Fruit fly (Drosophila melanogaster) whole organism, embryonic: ENCODE data around the gene Nph.

Source experiments
- Adf1 ChIP-seq: fragments of 200-800 bp; sonication (Bioruptor generic); IDR thresholded peaks from 2 replicates; pipeline ENCODE4 v1.3.6; 2022; ENCODE audit warnings: missing biosample characterization, missing genetic modification characterization
- Aef1 ChIP-seq: fragments of 200-800 bp; sonication (Bioruptor generic); IDR thresholded peaks from 3 replicates; pipeline ENCODE4 v1.3.6; 2022; ENCODE audit warnings: missing biosample characterization, missing genetic modification characterization
- Antp ChIP-seq: fragments of 200-800 bp; sonication (Bioruptor generic); optimal IDR thresholded peaks from 3 replicates; lab custom pipeline; 2016; ENCODE audit warnings: missing biosample characterization, missing genetic modification characterization
- B-H1 ChIP-seq: fragments of 200-800 bp; sonication (Bioruptor generic); IDR thresholded peaks from 3 replicates; pipeline ENCODE4 v1.3.6; 2022; ENCODE audit warnings: missing biosample characterization, missing genetic modification characterization
- B-H2 ChIP-seq: fragments of 200-800 bp; sonication (Bioruptor generic); optimal IDR thresholded peaks from 2 replicates; lab custom pipeline; 2018; ENCODE audit warnings: missing biosample characterization, mild to moderate bottlenecking, missing genetic modification characterization
- C15 ChIP-seq: fragments of 200-800 bp; sonication (Bioruptor generic); IDR thresholded peaks from 3 replicates; pipeline ENCODE4 v1.3.6; 2022; ENCODE audit warnings: missing biosample characterization, missing genetic modification characterization
- CG10959 ChIP-seq: fragments of 200-800 bp; sonication (Bioruptor generic); IDR thresholded peaks from 2 replicates; pipeline ENCODE4 v1.3.6; 2022; ENCODE audit warnings: missing biosample characterization, missing genetic modification characterization
- CG11247 ChIP-seq: fragments of 200-800 bp; sonication (Bioruptor generic); IDR thresholded peaks from 2 replicates; pipeline ENCODE4 v1.3.6; 2022; ENCODE audit warnings: missing biosample characterization, missing genetic modification characterization
- CG13894 ChIP-seq: fragments of 200-800 bp; sonication (Bioruptor generic); optimal IDR thresholded peaks from 3 replicates; lab custom pipeline; 2018; ENCODE audit warnings: missing biosample characterization, mild to moderate bottlenecking, missing genetic modification characterization, moderate library complexity
- CG14860 ChIP-seq: fragments of 200-800 bp; sonication (Bioruptor generic); IDR thresholded peaks from 3 replicates; pipeline ENCODE4 v1.3.6; 2022; ENCODE audit warnings: missing biosample characterization, missing genetic modification characterization; ENCODE audit not compliant: partially characterized antibody
- CG17385 ChIP-seq: fragments of 200-800 bp; sonication (Bioruptor generic); optimal IDR thresholded peaks from 3 replicates; lab custom pipeline; 2018; ENCODE audit warnings: missing biosample characterization, mild to moderate bottlenecking, missing genetic modification characterization
- CG17612 ChIP-seq: fragments of 200-800 bp; sonication (Bioruptor generic); IDR thresholded peaks from 2 replicates; pipeline ENCODE4 v1.3.6; 2022; ENCODE audit warnings: missing biosample characterization, missing genetic modification characterization
- CG17829 ChIP-seq: fragments of 200-800 bp; optimal IDR thresholded peaks from 2 replicates; lab custom pipeline; 2019; ENCODE audit warnings: missing biosample characterization, mild to moderate bottlenecking, missing genetic modification characterization, moderate library complexity
- CG18599 ChIP-seq: fragments of 200-800 bp; sonication (Bioruptor generic); optimal IDR thresholded peaks from 3 replicates; lab custom pipeline; 2017; ENCODE audit warnings: missing biosample characterization, missing genetic modification characterization, mild to moderate bottlenecking, moderate library complexity, missing genetic modification reagents
- CG2678 ChIP-seq: fragments of 200-800 bp; sonication (Bioruptor generic); optimal IDR thresholded peaks from 3 replicates; lab custom pipeline; 2019; ENCODE audit warnings: missing biosample characterization, mild to moderate bottlenecking, missing genetic modification characterization, moderate library complexity
- CG34224 ChIP-seq: fragments of 200-800 bp; sonication (Bioruptor generic); IDR thresholded peaks from 3 replicates; pipeline ENCODE4 v1.3.6; 2022; ENCODE audit warnings: missing biosample characterization, missing genetic modification characterization; ENCODE audit not compliant: partially characterized antibody
- CG4707 ChIP-seq: fragments of 200-800 bp; sonication (Bioruptor generic); optimal IDR thresholded peaks from 2 replicates; lab custom pipeline; 2018; ENCODE audit warnings: missing biosample characterization, mild to moderate bottlenecking, missing genetic modification characterization, moderate library complexity
- CG5180 ChIP-seq: fragments of 200-800 bp; sonication (Bioruptor generic); optimal IDR thresholded peaks from 3 replicates; lab custom pipeline; 2017; ENCODE audit warnings: missing biosample characterization, missing genetic modification characterization, mild to moderate bottlenecking, moderate library complexity, missing genetic modification reagents
- CG7357 ChIP-seq: fragments of 200-800 bp; sonication (Bioruptor generic); IDR thresholded peaks from 3 replicates; pipeline ENCODE4 v1.3.6; 2022; ENCODE audit warnings: missing biosample characterization, missing genetic modification characterization
- CG7745 ChIP-seq: fragments of 200-800 bp; sonication (Bioruptor generic); optimal IDR thresholded peaks from 2 replicates; lab custom pipeline; 2018; ENCODE audit warnings: missing biosample characterization, mild to moderate bottlenecking, missing genetic modification characterization, moderate library complexity
- CG7786 ChIP-seq: fragments of 200-800 bp; sonication (Bioruptor generic); optimal IDR thresholded peaks from 2 replicates; lab custom pipeline; 2016; ENCODE audit warnings: missing biosample characterization, missing genetic modification characterization
- CG7987 ChIP-seq: fragments of 200-800 bp; sonication (Bioruptor generic); optimal IDR thresholded peaks from 2 replicates; lab custom pipeline; 2018; ENCODE audit warnings: missing biosample characterization, mild to moderate bottlenecking, missing genetic modification characterization, moderate library complexity
- CHES-1-like ChIP-seq: fragments of 200-800 bp; sonication (Bioruptor generic); optimal IDR thresholded peaks from 2 replicates; lab custom pipeline; 2016; ENCODE audit warnings: missing biosample characterization, missing genetic modification characterization
- Dad ChIP-seq: fragments of 200-800 bp; sonication (Bioruptor generic); optimal IDR thresholded peaks from 3 replicates; lab custom pipeline; 2016; ENCODE audit warnings: missing biosample characterization, missing genetic modification characterization
- Doc3 ChIP-seq: fragments of 200-800 bp; sonication (Bioruptor generic); IDR thresholded peaks from 3 replicates; pipeline ENCODE4 v1.3.6; 2022; ENCODE audit warnings: missing biosample characterization, missing genetic modification characterization; ENCODE audit not compliant: partially characterized antibody
- HLH4C ChIP-seq: fragments of 200-800 bp; sonication (Bioruptor generic); IDR thresholded peaks from 3 replicates; pipeline ENCODE4 v1.3.6; 2022; ENCODE audit warnings: missing biosample characterization, missing genetic modification characterization; ENCODE audit not compliant: partially characterized antibody
- HmgD ChIP-seq: fragments of 200-800 bp; sonication (Bioruptor generic); optimal IDR thresholded peaks from 3 replicates; lab custom pipeline; 2016; ENCODE audit warnings: missing biosample characterization, missing genetic modification characterization
- Mad ChIP-seq: fragments of 200-800 bp; sonication (Bioruptor generic); optimal IDR thresholded peaks from 2 replicates; lab custom pipeline; 2016; ENCODE audit warnings: missing biosample characterization, missing genetic modification characterization
- Mes4 ChIP-seq: fragments of 200-800 bp; sonication (Bioruptor generic); optimal IDR thresholded peaks from 2 replicates; lab custom pipeline; 2016; ENCODE audit warnings: missing biosample characterization, missing genetic modification characterization
- Pdp1 ChIP-seq, 2 experiments: fragments of 200-800 bp; sonication (Bioruptor generic); optimal IDR thresholded peaks; 3 replicates each; lab custom pipeline; 2016; ENCODE audit warnings: missing biosample characterization in 2 of 2, missing genetic modification characterization in 2 of 2, mild to moderate bottlenecking in 1 of 2, moderate library complexity in 1 of 2
- Side ChIP-seq: fragments of 200-800 bp; sonication (Bioruptor generic); optimal IDR thresholded peaks from 2 replicates; lab custom pipeline; 2016; ENCODE audit warnings: missing biosample characterization, missing genetic modification characterization
- Stat92E ChIP-seq, 3 experiments: fragments of >200 bp in 2 of 3; fragments of 200-800 bp in 1 of 3; sonication (Bioruptor generic) in 1 of 3; optimal IDR thresholded peaks; 2 replicates each; lab custom pipeline; 2017 to 2019; ENCODE audit warnings: missing biosample characterization in 3 of 3, missing genetic modification characterization in 3 of 3, mild to moderate bottlenecking in 1 of 3, moderate library complexity in 1 of 3
- TFAM ChIP-seq: fragments of 200-800 bp; sonication (Bioruptor generic); optimal IDR thresholded peaks from 2 replicates; lab custom pipeline; 2017; ENCODE audit warnings: missing biosample characterization, missing genetic modification characterization, inconsistent platforms
- YL-1 ChIP-seq: fragments of 200-800 bp; sonication (Bioruptor generic); optimal IDR thresholded peaks from 3 replicates; lab custom pipeline; 2017; ENCODE audit warnings: missing biosample characterization, mild to moderate bottlenecking, missing genetic modification characterization
- chm ChIP-seq: fragments of 200-800 bp; sonication (Bioruptor generic); IDR thresholded peaks from 2 replicates; pipeline ENCODE4 v1.3.6; 2022; ENCODE audit warnings: missing biosample characterization, missing genetic modification characterization
- crc ChIP-seq: fragments of 200-800 bp; sonication (Bioruptor generic); optimal IDR thresholded peaks from 2 replicates; lab custom pipeline; 2016; ENCODE audit warnings: missing biosample characterization, missing genetic modification characterization
- dati ChIP-seq: fragments of 200-800 bp; sonication (Bioruptor generic); IDR thresholded peaks from 2 replicates; pipeline ENCODE4 v1.3.6; 2022; ENCODE audit warnings: missing biosample characterization, missing genetic modification characterization
- dysf ChIP-seq: fragments of 200-800 bp; sonication (Bioruptor generic); IDR thresholded peaks from 3 replicates; pipeline ENCODE4 v1.3.6; 2022; ENCODE audit warnings: missing biosample characterization, missing genetic modification characterization
- en ChIP-seq: fragments of 200-800 bp; sonication (Bioruptor generic); optimal IDR thresholded peaks from 2 replicates; lab custom pipeline; 2016; ENCODE audit warnings: missing biosample characterization, missing genetic modification characterization
- eve ChIP-seq, 2 experiments: fragments of >200 bp; optimal IDR thresholded peaks; 2 replicates each; lab custom pipeline; 2017; ENCODE audit warnings: missing biosample characterization in 2 of 2, missing genetic modification characterization in 2 of 2
- fd102C ChIP-seq: fragments of 200-800 bp; sonication (Bioruptor generic); optimal IDR thresholded peaks from 2 replicates; lab custom pipeline; 2018; ENCODE audit warnings: missing biosample characterization, mild to moderate bottlenecking, missing genetic modification characterization, moderate library complexity
- fd96Cb ChIP-seq: fragments of 200-800 bp; sonication (Bioruptor generic); optimal IDR thresholded peaks from 2 replicates; lab custom pipeline; 2018; ENCODE audit warnings: missing biosample characterization, mild to moderate bottlenecking, missing genetic modification characterization, moderate library complexity
- hkb ChIP-seq, 2 experiments: fragments of 200-800 bp in 1 of 2; fragments of >200 bp in 1 of 2; sonication (Bioruptor generic) in 1 of 2; IDR thresholded peaks in 1 of 2; optimal IDR thresholded peaks in 1 of 2; 2 replicates each; pipeline versions ENCODE4 v1.3.6 to Lab custom; 2017 to 2022; ENCODE audit warnings: missing biosample characterization in 1 of 2, missing genetic modification characterization in 1 of 2
- klu ChIP-seq: fragments of 200-800 bp; sonication (Bioruptor generic); IDR thresholded peaks from 2 replicates; pipeline ENCODE4 v1.3.6; 2022; ENCODE audit warnings: missing biosample characterization, missing genetic modification characterization
- row ChIP-seq: fragments of 200-800 bp; sonication (Bioruptor generic); IDR thresholded peaks from 3 replicates; pipeline ENCODE4 v1.3.6; 2022; ENCODE audit warnings: missing biosample characterization, missing genetic modification characterization
- sim ChIP-seq: fragments of 200-800 bp; sonication (Bioruptor generic); IDR thresholded peaks from 2 replicates; pipeline ENCODE4 v1.3.6; 2022; ENCODE audit warnings: missing biosample characterization, missing genetic modification characterization
- tap ChIP-seq: fragments of 200-800 bp; optimal IDR thresholded peaks from 3 replicates; lab custom pipeline; 2019; ENCODE audit warnings: missing biosample characterization, mild to moderate bottlenecking, missing genetic modification characterization, moderate library complexity
- tna ChIP-seq: fragments of 200-800 bp; sonication (Bioruptor generic); IDR thresholded peaks from 2 replicates; pipeline ENCODE4 v1.3.6; 2022; ENCODE audit warnings: missing biosample characterization, missing genetic modification characterization; ENCODE audit not compliant: partially characterized antibody
- wek ChIP-seq: fragments of 200-800 bp; sonication (Bioruptor generic); optimal IDR thresholded peaks from 3 replicates; lab custom pipeline; 2018; ENCODE audit warnings: missing biosample characterization, mild to moderate bottlenecking, missing genetic modification characterization, moderate library complexity
- zen2 ChIP-seq: fragments of 200-800 bp; sonication (Bioruptor generic); IDR thresholded peaks from 3 replicates; pipeline ENCODE4 v1.3.6; 2022; ENCODE audit warnings: missing biosample characterization, missing genetic modification characterization; ENCODE audit not compliant: partially characterized antibody
- zfh2 ChIP-seq: fragments of 200-800 bp; sonication (Bioruptor generic); optimal IDR thresholded peaks from 2 replicates; lab custom pipeline; 2016; ENCODE audit warnings: missing biosample characterization, missing genetic modification characterization

Nph gene

DNA sequence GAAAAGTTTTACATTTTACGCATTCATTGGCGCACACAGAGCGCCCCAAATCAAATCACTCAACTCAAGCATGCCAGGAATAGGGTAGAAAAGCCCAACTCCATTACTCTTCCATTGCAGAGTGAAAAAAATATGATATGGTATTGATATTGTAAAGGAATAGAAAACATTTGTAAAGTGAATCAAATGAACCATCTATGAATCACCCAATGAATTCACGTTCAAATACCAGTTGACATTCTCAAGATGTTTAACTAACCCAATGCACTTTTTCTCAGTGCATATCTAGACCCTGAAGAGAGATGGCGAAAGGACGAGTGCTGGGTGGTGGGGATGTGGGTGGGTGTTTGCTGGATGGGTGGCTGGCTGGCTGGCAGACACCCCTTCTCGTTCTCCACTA, 26.1 kb downstream of the Nph start (continued):
- TF ChIP-seq CG7357 (GFP tag; lab: Robert Waterston, UW) (no peak), CG17612 (no peak), CG17385 (GFP tag; lab: Kevin White, UChicago) (peak; percentile 37), chm (GFP tag; lab: Robert Waterston, UW) (no peak), B-H1 (GFP tag; lab: Robert Waterston, UW) (no peak), CG7987 (no peak), wek (GFP tag; lab: Kevin White, UChicago) (no peak), dati (no peak), fd102C (GFP tag; lab: Kevin White, UChicago) (no peak), sim (GFP tag; lab: Robert Waterston, UW) (no peak), zen2 (GFP tag; lab: Robert Waterston, UW) (no peak), YL-1 (GFP tag; lab: Kevin White, UChicago) (no peak), Mad (GFP tag; lab: Kevin White, UChicago) (no peak), CHES-1-like (GFP tag; lab: Kevin White, UChicago) (no peak), Mes4 (GFP tag; lab: Kevin White, UChicago) (no peak), CG17829 (tag; lab: Kevin White, UChicago) (no peak), Dad (no peak), CG10959 (GFP tag; lab: Robert Waterston, UW) (no peak), HLH4C (GFP tag; lab: Robert Waterston, UW) (no peak), Aef1 (GFP tag; lab: Robert Waterston, UW) (no peak), en (GFP tag; lab: Kevin White, UChicago) (no peak), hkb (optimal IDR thresholded peaks at IDR 0.05; lab: Kevin White, UChicago) (no peak), hkb (GFP tag; IDR thresholded peaks at IDR 0.05; lab: Robert Waterston, UW) (peak; percentile 59), CG18599 (GFP tag; lab: Kevin White, UChicago) (peak; percentile 83), CG5180 (no peak), CG7786 (peak; percentile 8), TFAM (GFP tag; lab: Kevin White, UChicago) (no peak), C15 (GFP tag; lab: Robert Waterston, UW) (no peak), tap (tag; lab: Kevin White, UChicago) (no peak), dysf (GFP tag; lab: Robert Waterston, UW) (peak; percentile 51; the same call in 1 of the 3 replicates), HmgD (GFP tag; lab: Kevin White, UChicago) (no peak), Side (GFP tag; lab: Kevin White, UChicago) (no peak), klu (GFP tag; lab: Robert Waterston, UW) (no peak), CG7745 (tag; lab: Kevin White, UChicago) (no peak), zfh2 (GFP tag; lab: Kevin White, UChicago) (no peak), CG11247 (GFP tag; lab: Robert Waterston, UW) (no peak), row (GFP tag; lab: Robert Waterston, UW) (peak; percentile 56; the same call in 2 of the 3 replicates), CG34224 (GFP tag; lab: Robert Waterston, UW) (no peak), CG14860 (GFP tag; lab: Robert Waterston, UW) (no peak), Antp (GFP tag; lab: Kevin White, UChicago) (no peak), CG4707 (no peak), CG2678 (tag; lab: Kevin White, UChicago) (peak; percentile 66), crc (GFP tag; lab: Kevin White, UChicago) (no peak), CG13894 (no peak), Stat92E (GFP tag; optimal IDR thresholded peaks at IDR 0.05; lab: Kevin White, UChicago) (no peak), Pdp1 (GFP tag; optimal IDR thresholded peaks at IDR 0.05; lab: Kevin White, UChicago) (no peak), tna (GFP tag; lab: Robert Waterston, UW) (no peak), fd96Cb (tag; lab: Kevin White, UChicago) (peak; percentile 21), Doc3 (no peak), B-H2 (no peak), Adf1 (GFP tag; lab: Robert Waterston, UW) (no peak), eve (GFP tag; optimal IDR thresholded peaks at IDR 0.05; lab: Kevin White, UChicago) (no peak)
